Worm (Caenorhabditis elegans) whole organism, L4/young adult: Measurements from ENCODE around the gene unc-22.

ENCODE experiments used
- dao-5 ChIP-seq: sonication (generic microtip); optimal IDR thresholded peaks from 2 replicates; lab custom pipeline; 2016; ENCODE audit warnings: missing genotype, missing genetic modification characterization, moderate library complexity, missing compliant biosample characterization
- him-1 ChIP-seq: sonication (generic microtip); optimal IDR thresholded peaks from 2 replicates; lab custom pipeline; 2016; ENCODE audit warnings: missing genotype, missing genetic modification reagents, missing genetic modification characterization, missing compliant biosample characterization

- TF ChIP-seq him-1 (tag; lab: Kevin White, UChicago) (no peak), dao-5 (tag; lab: Kevin White, UChicago) (no peak)
Observed at ce11 chrIV:12010377-12010776, 430 bp downstream of the unc-22 start.
